Worm (Caenorhabditis elegans) whole organism, mixed stage, embryonic: ENCODE data around the gene dgk-2.

Experiments used
- M03D4.4 ChIP-seq: sonication (generic microtip); optimal IDR thresholded peaks from 2 replicates; lab custom pipeline; 2017; ENCODE audit warnings: mild to moderate bottlenecking, missing genetic modification characterization, missing compliant biosample characterization
- bed-3 ChIP-seq: fragments of 200-800 bp; sonication (Bioruptor generic); optimal IDR thresholded peaks from 3 replicates; lab custom pipeline; 2018; ENCODE audit warnings: mild to moderate bottlenecking, missing genetic modification characterization, moderate library complexity, missing compliant biosample characterization
- blmp-1 ChIP-seq: fragments of 150-350 bp; optimal IDR thresholded peaks from 2 replicates; lab custom pipeline; 2014; ENCODE audit warnings: missing biosample characterization, missing genetic modification characterization
- ceh-39 ChIP-seq: fragments of 150-350 bp; optimal IDR thresholded peaks from 2 replicates; lab custom pipeline; 2014; ENCODE audit warnings: missing biosample characterization, missing genetic modification characterization
- ceh-43 ChIP-seq: fragments of 200-800 bp; sonication (Bioruptor generic); optimal IDR thresholded peaks from 2 replicates; lab custom pipeline; 2018; ENCODE audit warnings: mild to moderate bottlenecking, missing genetic modification characterization, moderate library complexity, missing compliant biosample characterization
- ceh-83 ChIP-seq: fragments of 200-800 bp; sonication (Bioruptor generic); optimal IDR thresholded peaks from 2 replicates; lab custom pipeline; 2018; ENCODE audit warnings: mild to moderate bottlenecking, missing genetic modification characterization, missing compliant biosample characterization
- ces-1 ChIP-seq: fragments of 150-350 bp; optimal IDR thresholded peaks from 2 replicates; lab custom pipeline; 2014; ENCODE audit warnings: missing biosample characterization, missing genetic modification reagents, missing genetic modification characterization
- cnd-1 ChIP-seq: fragments of 200-800 bp; sonication (Bioruptor generic); optimal IDR thresholded peaks from 2 replicates; lab custom pipeline; 2018; ENCODE audit warnings: mild to moderate bottlenecking, missing genetic modification characterization, missing compliant biosample characterization
- drap-1 ChIP-seq: fragments of 200-800 bp; sonication (Bioruptor generic); optimal IDR thresholded peaks from 3 replicates; lab custom pipeline; 2018; ENCODE audit warnings: mild to moderate bottlenecking, missing genetic modification characterization, missing compliant biosample characterization
- elt-1 ChIP-seq: sonication (generic microtip); optimal IDR thresholded peaks from 2 replicates; lab custom pipeline; 2017; ENCODE audit warnings: missing genetic modification characterization, mild to moderate bottlenecking, missing compliant biosample characterization, antibody characterized with exemption, moderate library complexity, borderline replicate concordance; ENCODE audit not compliant: insufficient read depth
- elt-3 ChIP-seq: fragments of 150-350 bp; optimal IDR thresholded peaks from 2 replicates; lab custom pipeline; 2014; ENCODE audit warnings: missing biosample characterization, missing genetic modification characterization
- hlh-1 ChIP-seq: fragments of 150-350 bp; optimal IDR thresholded peaks from 2 replicates; lab custom pipeline; 2014; ENCODE audit warnings: missing biosample characterization, missing genetic modification reagents, missing genetic modification characterization
- lin-13 ChIP-seq: fragments of 150-350 bp; optimal IDR thresholded peaks from 2 replicates; lab custom pipeline; 2014; ENCODE audit warnings: missing biosample characterization, missing genetic modification characterization
- lin-32 ChIP-seq: fragments of 200-800 bp; sonication (Bioruptor generic); optimal IDR thresholded peaks from 2 replicates; lab custom pipeline; 2018; ENCODE audit warnings: mild to moderate bottlenecking, missing genetic modification characterization, missing compliant biosample characterization
- lsy-2 ChIP-seq: fragments of 150-350 bp; optimal IDR thresholded peaks from 2 replicates; lab custom pipeline; 2014; ENCODE audit warnings: missing biosample characterization, missing genetic modification characterization
- mab-5 ChIP-seq: fragments of 150-350 bp; optimal IDR thresholded peaks from 2 replicates; lab custom pipeline; 2014; ENCODE audit warnings: missing biosample characterization, missing genetic modification characterization
- mep-1 ChIP-seq: fragments of 150-350 bp; optimal IDR thresholded peaks from 2 replicates; lab custom pipeline; 2017; ENCODE audit warnings: missing biosample characterization, missing genetic modification reagents, missing genetic modification characterization, inconsistent platforms
- mls-2 ChIP-seq: sonication (generic microtip); optimal IDR thresholded peaks from 2 replicates; lab custom pipeline; 2016; ENCODE audit warnings: mild to moderate bottlenecking, missing genetic modification characterization, moderate library complexity, missing compliant biosample characterization
- nhr-12 ChIP-seq: fragments of 150-350 bp; optimal IDR thresholded peaks from 2 replicates; lab custom pipeline; 2014; ENCODE audit warnings: missing biosample characterization, missing genetic modification characterization
- nhr-2 ChIP-seq: fragments of 150-350 bp; optimal IDR thresholded peaks from 2 replicates; lab custom pipeline; 2014; ENCODE audit warnings: missing biosample characterization, missing genetic modification characterization
- nhr-28 ChIP-seq: fragments of 150-350 bp; optimal IDR thresholded peaks from 2 replicates; lab custom pipeline; 2014; ENCODE audit warnings: missing biosample characterization, missing genetic modification characterization
- nhr-76 ChIP-seq: sonication (generic microtip); optimal IDR thresholded peaks from 2 replicates; lab custom pipeline; 2017; ENCODE audit warnings: missing biosample characterization, missing genetic modification characterization
- pha-4 ChIP-seq: fragments of 150-350 bp; optimal IDR thresholded peaks from 2 replicates; lab custom pipeline; 2018; ENCODE audit warnings: missing biosample characterization, missing genetic modification reagents, missing genetic modification characterization
- sem-2 ChIP-seq: fragments of 200-800 bp; sonication (Bioruptor generic); optimal IDR thresholded peaks from 2 replicates; lab custom pipeline; 2018; ENCODE audit warnings: mild to moderate bottlenecking, missing genetic modification characterization, missing compliant biosample characterization
- snpc-4 ChIP-seq: fragments of 150-350 bp; optimal IDR thresholded peaks from 2 replicates; lab custom pipeline; 2014; ENCODE audit warnings: missing biosample characterization, missing genetic modification characterization
- sptf-1 ChIP-seq: sonication (generic microtip); optimal IDR thresholded peaks from 2 replicates; lab custom pipeline; 2017; ENCODE audit warnings: mild to moderate bottlenecking, missing genetic modification characterization, moderate library complexity, missing compliant biosample characterization
- tbx-8 ChIP-seq: fragments of 200-800 bp; sonication (Bioruptor generic); optimal IDR thresholded peaks from 2 replicates; lab custom pipeline; 2018; ENCODE audit warnings: mild to moderate bottlenecking, missing genetic modification characterization, moderate library complexity, missing compliant biosample characterization
- unc-120 ChIP-seq: sonication (generic microtip); optimal IDR thresholded peaks from 2 replicates; lab custom pipeline; 2017; ENCODE audit warnings: missing genetic modification characterization, missing compliant biosample characterization; ENCODE audit not compliant: poor library complexity, severe bottlenecking
- unc-39 ChIP-seq: fragments of 150-350 bp; optimal IDR thresholded peaks from 2 replicates; lab custom pipeline; 2014; ENCODE audit warnings: missing biosample characterization, missing genetic modification characterization
- unc-62 ChIP-seq: fragments of 150-350 bp; optimal IDR thresholded peaks from 2 replicates; lab custom pipeline; 2014; ENCODE audit warnings: missing biosample characterization, missing genetic modification reagents, missing genetic modification characterization
- zip-8 ChIP-seq: fragments of 150-350 bp; optimal IDR thresholded peaks from 2 replicates; lab custom pipeline; 2014; ENCODE audit warnings: missing biosample characterization, missing genetic modification characterization
- ztf-11 ChIP-seq: fragments of 150-350 bp; optimal IDR thresholded peaks from 2 replicates; lab custom pipeline; 2014; ENCODE audit warnings: missing biosample characterization, missing genetic modification characterization

Gene dgk-2

DNA sequence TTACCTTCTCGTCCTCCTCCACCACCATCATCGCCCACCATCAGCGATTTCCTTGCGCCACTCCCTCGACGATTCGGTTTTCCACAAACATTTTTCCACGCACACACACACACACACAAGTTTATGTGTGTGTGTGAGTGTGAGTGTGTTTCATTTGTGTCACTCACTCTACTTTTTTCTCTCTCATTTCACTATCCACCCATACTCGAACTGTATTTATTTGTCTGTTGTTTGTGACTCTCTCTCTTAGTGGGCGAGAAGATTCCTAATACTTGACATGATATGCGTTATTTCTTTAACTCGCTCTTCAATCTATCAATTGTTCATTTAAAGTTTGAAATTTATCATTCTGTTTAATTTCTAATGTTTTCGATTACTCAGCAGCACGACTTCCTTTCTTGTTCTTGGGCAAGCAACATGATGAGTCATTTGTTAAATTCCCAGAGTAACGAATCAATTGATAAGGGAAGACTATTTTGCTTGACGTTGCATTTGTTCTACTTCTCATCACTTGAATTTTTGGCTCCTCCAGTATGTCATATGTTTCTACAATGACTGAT is 3.0 kb upstream of the dgk-2 start:
- TF ChIP-seq unc-120 (tag; lab: Kevin White, UChicago), result no peak
- no peak for TF ChIP-seq ceh-83 (GFP tag; lab: Kevin White, UChicago)
- TF ChIP-seq cnd-1 (tag; lab: Kevin White, UChicago), result no peak
- TF ChIP-seq nhr-12 (tag; lab: Kevin White, UChicago), result no peak
- TF ChIP-seq M03D4.4, result no peak
- no peak for TF ChIP-seq drap-1 (GFP tag; lab: Kevin White, UChicago)

DNA sequence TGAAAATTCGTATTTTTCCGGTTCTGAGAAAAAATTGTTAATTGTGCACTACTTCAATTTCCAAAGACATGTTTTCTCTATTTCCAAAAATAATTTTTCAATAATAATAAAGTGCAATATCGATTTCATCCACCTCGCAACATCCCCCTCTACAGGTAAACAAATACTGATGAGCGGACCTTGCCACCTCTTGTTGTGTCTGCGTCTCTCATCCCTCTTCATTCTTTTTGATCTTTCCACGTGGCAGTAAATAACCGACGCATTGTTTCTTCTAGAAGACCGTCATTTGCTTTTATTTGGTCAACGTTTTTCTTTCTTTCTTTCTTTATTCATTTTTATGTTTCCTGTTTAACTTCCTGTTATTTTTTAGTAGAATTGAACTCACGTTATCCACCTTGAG is 929 bp downstream of the dgk-2 start:
- peak; percentile 1 for TF ChIP-seq pha-4
- TF ChIP-seq ceh-39, result peak; percentile 39
- peak; percentile 26 for TF ChIP-seq nhr-2 (tag; lab: Kevin White, UChicago)
- TF ChIP-seq nhr-12 (tag; lab: Kevin White, UChicago), result no peak

DNA sequence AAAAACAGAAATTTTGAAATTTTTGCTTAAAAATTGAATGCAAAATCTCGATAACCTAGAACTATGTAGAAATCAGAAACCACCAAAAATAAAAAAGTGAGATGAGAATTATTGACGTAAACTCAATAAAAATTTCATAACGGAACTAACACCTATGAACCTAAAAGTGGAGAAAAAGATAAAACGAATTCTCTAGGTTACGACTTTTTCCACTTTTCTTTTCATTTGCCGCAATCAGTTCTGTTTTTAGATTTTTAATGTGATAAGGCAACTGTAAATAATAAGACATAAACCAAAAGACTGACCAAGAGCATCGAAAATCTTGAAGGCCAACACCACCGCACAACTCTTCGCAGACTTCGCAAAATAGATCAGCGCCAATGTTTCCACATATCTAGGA is 2.1 kb downstream of the dgk-2 start:
- TF ChIP-seq lin-32 (no peak), ceh-43 (GFP tag; lab: Kevin White, UChicago) (no peak), unc-120 (tag; lab: Kevin White, UChicago) (no peak), mep-1 (no peak), cnd-1 (tag; lab: Kevin White, UChicago) (no peak), hlh-1 (tag; lab: Kevin White, UChicago) (no peak), unc-39 (tag; lab: Kevin White, UChicago) (no peak), ztf-11 (tag; lab: Kevin White, UChicago) (no peak), tbx-8 (no peak), ceh-39 (no peak), ceh-83 (GFP tag; lab: Kevin White, UChicago) (no peak), sem-2 (GFP tag; lab: Kevin White, UChicago) (no peak), lin-13 (no peak), nhr-76 (no peak), elt-3 (tag; lab: Kevin White, UChicago) (no peak), mab-5 (tag; lab: Kevin White, UChicago) (no peak), ces-1 (GFP tag; lab: Kevin White, UChicago) (no peak)

DNA sequence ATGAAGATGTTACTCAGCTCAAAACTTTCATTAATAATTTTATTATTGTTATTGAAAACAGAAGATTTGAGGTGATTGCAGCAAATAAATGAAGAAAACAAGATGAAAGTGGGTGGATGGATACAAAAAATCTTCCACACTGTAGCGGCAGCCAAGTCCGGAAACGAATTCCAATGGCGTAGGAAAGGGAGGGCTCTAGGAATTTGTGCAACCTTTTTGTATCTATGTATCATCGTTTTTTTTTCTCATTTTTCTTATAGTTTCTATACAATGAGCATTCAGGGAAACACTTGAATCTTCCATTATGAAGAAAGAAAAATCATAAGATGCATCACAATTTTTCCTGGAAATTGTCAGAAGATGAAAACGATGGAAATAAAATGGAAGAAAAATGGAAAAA is 3.7 kb downstream of the dgk-2 start:
- TF ChIP-seq elt-1 (tag; lab: Kevin White, UChicago) (no peak), M03D4.4 (no peak), elt-3 (tag; lab: Kevin White, UChicago) (no peak), bed-3 (GFP tag; lab: Kevin White, UChicago) (no peak), sem-2 (GFP tag; lab: Kevin White, UChicago) (no peak), nhr-76 (no peak), lin-32 (no peak), nhr-28 (no peak), mab-5 (tag; lab: Kevin White, UChicago) (no peak), nhr-12 (tag; lab: Kevin White, UChicago) (no peak), ceh-39 (no peak), cnd-1 (tag; lab: Kevin White, UChicago) (no peak), hlh-1 (tag; lab: Kevin White, UChicago) (no peak), unc-120 (tag; lab: Kevin White, UChicago) (no peak), ztf-11 (tag; lab: Kevin White, UChicago) (no peak), ces-1 (GFP tag; lab: Kevin White, UChicago) (no peak), unc-62 (GFP tag; lab: Kevin White, UChicago) (no peak), ceh-83 (GFP tag; lab: Kevin White, UChicago) (no peak), nhr-2 (tag; lab: Kevin White, UChicago) (no peak), mls-2 (tag; lab: Kevin White, UChicago) (no peak)

DNA sequence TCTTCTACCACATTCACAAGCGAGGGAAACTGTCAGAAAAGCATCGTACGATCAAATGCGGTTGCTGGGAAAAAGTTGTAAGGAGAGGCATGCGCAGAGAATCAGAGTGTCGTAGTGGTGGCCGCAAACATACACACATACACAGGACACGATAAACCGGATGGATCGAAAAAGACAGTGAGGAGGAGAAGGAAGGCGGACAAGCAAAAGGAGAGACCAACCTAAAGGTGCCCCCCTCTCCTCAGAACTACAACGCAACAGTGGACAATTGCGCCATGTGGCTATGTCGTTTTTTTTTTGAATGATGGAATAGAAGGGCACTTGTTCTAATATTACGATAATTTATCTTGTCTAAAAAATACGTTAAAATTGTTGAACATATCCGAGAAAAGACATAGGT is 5.7 kb downstream of the dgk-2 start:
- TF ChIP-seq mep-1, result no peak
- peak; percentile 14 for TF ChIP-seq zip-8 (tag; lab: Kevin White, UChicago)
- TF ChIP-seq cnd-1 (tag; lab: Kevin White, UChicago), result peak; percentile 15

DNA sequence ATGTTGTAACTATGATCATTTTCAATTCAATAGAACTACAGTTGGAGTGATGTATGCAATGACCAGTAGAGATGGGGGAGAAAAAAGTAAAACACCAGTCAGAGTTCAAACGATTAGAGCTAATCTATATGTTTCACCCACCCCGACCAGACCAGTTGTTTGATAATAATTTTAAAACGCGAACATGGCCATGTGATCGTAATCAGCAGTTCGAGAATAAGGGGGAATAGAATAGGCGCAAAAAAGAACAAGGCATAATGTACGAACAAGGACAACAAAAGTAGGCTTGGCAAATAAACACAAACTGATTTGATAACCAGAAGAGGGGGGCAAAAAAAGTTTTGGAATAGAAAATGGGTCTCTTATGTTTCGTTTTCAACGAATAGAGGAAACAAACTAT is 6.1 kb downstream of the dgk-2 start:
- TF ChIP-seq zip-8 (tag; lab: Kevin White, UChicago) (no peak), lsy-2 (tag; lab: Kevin White, UChicago) (no peak), snpc-4 (tag; lab: Kevin White, UChicago) (no peak), lin-32 (no peak), drap-1 (GFP tag; lab: Kevin White, UChicago) (no peak), pha-4 (no peak), nhr-76 (no peak), sptf-1 (tag; lab: Kevin White, UChicago) (no peak), unc-39 (tag; lab: Kevin White, UChicago) (no peak), bed-3 (GFP tag; lab: Kevin White, UChicago) (no peak), mep-1 (no peak), unc-62 (GFP tag; lab: Kevin White, UChicago) (no peak), ces-1 (GFP tag; lab: Kevin White, UChicago) (no peak), blmp-1 (tag; lab: Kevin White, UChicago) (no peak), unc-120 (tag; lab: Kevin White, UChicago) (no peak)
